Worm (Caenorhabditis elegans) whole organism, L4/young adult: ENCODE results near the gene nhr-219.

Experiments
- W03F9.2 ChIP-seq: fragments of 150-350 bp; optimal IDR thresholded peaks from 2 replicates; lab custom pipeline; 2014; ENCODE audit warnings: missing biosample characterization, missing genetic modification characterization
- dao-5 ChIP-seq: sonication (generic microtip); optimal IDR thresholded peaks from 2 replicates; lab custom pipeline; 2016; ENCODE audit warnings: missing genotype, missing genetic modification characterization, moderate library complexity, missing compliant biosample characterization
- him-1 ChIP-seq: sonication (generic microtip); optimal IDR thresholded peaks from 2 replicates; lab custom pipeline; 2016; ENCODE audit warnings: missing genotype, missing genetic modification reagents, missing genetic modification characterization, missing compliant biosample characterization

Gene nhr-219

ce11 chrV:8943963-8944362 lies 22.0 kb downstream of the nhr-219 start, which contains the start of gene T19A5.3:
Gene T19A5.3, minus strand, starts transcription at chrV:8944063.
- TF ChIP-seq him-1 (tag; lab: Kevin White, UChicago) (no peak), W03F9.2 (tag; lab: Kevin White, UChicago) (no peak), dao-5 (no peak)

- no peak for TF ChIP-seq W03F9.2 (tag; lab: Kevin White, UChicago)
- no peak for TF ChIP-seq him-1 (tag; lab: Kevin White, UChicago)
- no peak for TF ChIP-seq dao-5
These were observed 23.5 kb downstream of the nhr-219 start for ce11 chrV:8942437-8942978.

- TF ChIP-seq dao-5 (no peak), W03F9.2 (tag; lab: Kevin White, UChicago) (no peak), him-1 (tag; lab: Kevin White, UChicago) (no peak)
These were observed 25.6 kb downstream of the nhr-219 start for ce11 chrV:8940419-8940818.

- TF ChIP-seq W03F9.2 (tag; lab: Kevin White, UChicago) (no peak), him-1 (tag; lab: Kevin White, UChicago) (no peak), dao-5 (no peak)
These were observed 26.4 kb downstream of the nhr-219 start for ce11 chrV:8939424-8940065.

- no peak for TF ChIP-seq W03F9.2 (tag; lab: Kevin White, UChicago)
- TF ChIP-seq him-1 (tag; lab: Kevin White, UChicago), result no peak
- TF ChIP-seq dao-5, result no peak
These were observed 27.0 kb downstream of the nhr-219 start for ce11 chrV:8938943-8939342.

- no peak for TF ChIP-seq dao-5
- TF ChIP-seq him-1 (tag; lab: Kevin White, UChicago), result no peak
- TF ChIP-seq W03F9.2 (tag; lab: Kevin White, UChicago), result no peak
These were observed 27.5 kb downstream of the nhr-219 start for ce11 chrV:8938445-8938844.

- no peak for TF ChIP-seq him-1 (tag; lab: Kevin White, UChicago)
- no peak for TF ChIP-seq dao-5
These were observed 28.3 kb downstream of the nhr-219 start for ce11 chrV:8937476-8938249.

ce11 chrV:8936791-8937475 lies 29.1 kb downstream of the nhr-219 start:
- TF ChIP-seq dao-5 (no peak), him-1 (tag; lab: Kevin White, UChicago) (no peak), W03F9.2 (tag; lab: Kevin White, UChicago) (no peak)

ce11 chrV:8936184-8936589 lies 29.8 kb downstream of the nhr-219 start, which contains the start of gene unc-23:
Gene unc-23, plus strand, starts transcription at chrV:8936359.
- TF ChIP-seq dao-5 (peak; percentile 68), W03F9.2 (tag; lab: Kevin White, UChicago) (peak; percentile 54), him-1 (tag; lab: Kevin White, UChicago) (no peak)

ce11 chrV:8935104-8935503 lies 30.9 kb downstream of the nhr-219 start:
- no peak for TF ChIP-seq W03F9.2 (tag; lab: Kevin White, UChicago)
- no peak for TF ChIP-seq dao-5
- no peak for TF ChIP-seq him-1 (tag; lab: Kevin White, UChicago)

- TF ChIP-seq W03F9.2 (tag; lab: Kevin White, UChicago) (no peak), dao-5 (no peak), him-1 (tag; lab: Kevin White, UChicago) (no peak)
These were observed 31.7 kb downstream of the nhr-219 start for ce11 chrV:8934264-8934663.

- no peak for TF ChIP-seq dao-5
- no peak for TF ChIP-seq him-1 (tag; lab: Kevin White, UChicago)
- TF ChIP-seq W03F9.2 (tag; lab: Kevin White, UChicago), result no peak
These were observed 33.7 kb downstream of the nhr-219 start, which contains the start of gene H14N18.2 for ce11 chrV:8932318-8932717. Gene H14N18.2, plus strand, starts transcription at chrV:8932618.

- TF ChIP-seq him-1 (tag; lab: Kevin White, UChicago), result no peak
These were observed 37.0 kb downstream of the nhr-219 start, which contains the start of gene H14N18.4 for ce11 chrV:8928967-8929366. Gene H14N18.4, minus strand, starts transcription at chrV:8928978.

ce11 chrV:8927715-8928114 lies 38.3 kb downstream of the nhr-219 start:
- TF ChIP-seq dao-5, result no peak
- TF ChIP-seq him-1 (tag; lab: Kevin White, UChicago), result no peak
- TF ChIP-seq W03F9.2 (tag; lab: Kevin White, UChicago), result no peak
